Worm (Caenorhabditis elegans) whole organism, L3 larva: ENCODE data around the gene Y56A3A.28.

ENCODE experiments used
- R02D3.7 ChIP-seq: fragments of 150-350 bp; optimal IDR thresholded peaks from 2 replicates; lab custom pipeline; 2014; ENCODE audit warnings: missing biosample characterization, missing genetic modification characterization
- ZK546.5 ChIP-seq: sonication (generic microtip); optimal IDR thresholded peaks from 2 replicates; lab custom pipeline; 2017; ENCODE audit warnings: missing biosample characterization, missing genetic modification characterization
- aly-2 ChIP-seq: fragments of 150-350 bp; optimal IDR thresholded peaks from 2 replicates; lab custom pipeline; 2014; ENCODE audit warnings: missing biosample characterization, missing genetic modification characterization
- ama-1 ChIP-seq: fragments of 150-350 bp; optimal IDR thresholded peaks from 2 replicates; lab custom pipeline; 2018
- ceh-16 ChIP-seq: sonication (generic microtip); optimal IDR thresholded peaks from 2 replicates; lab custom pipeline; 2017; ENCODE audit warnings: missing biosample characterization, missing genetic modification characterization
- ceh-28 ChIP-seq: fragments of 150-350 bp; optimal IDR thresholded peaks from 2 replicates; lab custom pipeline; 2014; ENCODE audit warnings: missing biosample characterization, missing genetic modification reagents, missing genetic modification characterization
- ceh-82 ChIP-seq: fragments of 150-350 bp; optimal IDR thresholded peaks from 2 replicates; lab custom pipeline; 2014; ENCODE audit warnings: missing biosample characterization, missing genetic modification characterization
- ceh-9 ChIP-seq: sonication (generic microtip); optimal IDR thresholded peaks from 2 replicates; lab custom pipeline; 2018; ENCODE audit warnings: missing biosample characterization, missing genetic modification characterization
- daf-12 ChIP-seq: fragments of 150-350 bp; optimal IDR thresholded peaks from 2 replicates; lab custom pipeline; 2014; ENCODE audit warnings: missing biosample characterization, missing genetic modification reagents, missing genetic modification characterization
- egl-27 ChIP-seq: sonication (generic microtip); optimal IDR thresholded peaks from 4 replicates; lab custom pipeline; 2017; ENCODE audit warnings: missing biosample characterization, missing genetic modification reagents, missing genetic modification characterization
- egl-5 ChIP-seq: fragments of 150-350 bp; optimal IDR thresholded peaks from 2 replicates; lab custom pipeline; 2017; ENCODE audit warnings: missing biosample characterization, missing genetic modification reagents, missing genetic modification characterization, inconsistent platforms
- elt-1 ChIP-seq: fragments of 150-350 bp; optimal IDR thresholded peaks from 2 replicates; lab custom pipeline; 2014; ENCODE audit warnings: missing biosample characterization, missing genetic modification characterization
- elt-2 ChIP-seq: sonication (generic microtip); optimal IDR thresholded peaks from 2 replicates; lab custom pipeline; 2016; ENCODE audit warnings: missing genetic modification reagents, mild to moderate bottlenecking, missing genetic modification characterization, missing compliant biosample characterization
- elt-3 ChIP-seq, 3 experiments: fragments of 150-350 bp in 1 of 3; sonication (generic microtip) in 2 of 3; optimal IDR thresholded peaks; 2 replicates in 2 of 3; 4 replicates in 1 of 3; lab custom pipeline; 2014 to 2017; ENCODE audit warnings: missing biosample characterization in 3 of 3, missing genetic modification characterization in 3 of 3
- eor-1 ChIP-seq, 2 experiments: fragments of 150-350 bp; optimal IDR thresholded peaks; 2 replicates each; lab custom pipeline; 2014 to 2018; ENCODE audit warnings: missing biosample characterization in 2 of 2, missing genetic modification characterization in 2 of 2
- fkh-10 ChIP-seq: sonication (generic microtip); optimal IDR thresholded peaks from 2 replicates; lab custom pipeline; 2017; ENCODE audit warnings: missing biosample characterization, missing genetic modification reagents, missing genetic modification characterization
- fkh-2 ChIP-seq: fragments of 150-350 bp; optimal IDR thresholded peaks from 2 replicates; lab custom pipeline; 2014; ENCODE audit warnings: missing biosample characterization, missing genetic modification reagents, missing genetic modification characterization
- fos-1 ChIP-seq: fragments of 150-350 bp; optimal IDR thresholded peaks from 2 replicates; lab custom pipeline; 2014; ENCODE audit warnings: missing biosample characterization, missing genetic modification characterization
- hmg-11 ChIP-seq: sonication (generic microtip); optimal IDR thresholded peaks from 2 replicates; lab custom pipeline; 2016; ENCODE audit warnings: missing genetic modification characterization, missing compliant biosample characterization
- jun-1 ChIP-seq: fragments of 150-350 bp; optimal IDR thresholded peaks from 2 replicates; lab custom pipeline; 2014; ENCODE audit warnings: missing biosample characterization, missing genetic modification reagents, missing genetic modification characterization
- lin-15B ChIP-seq: fragments of 150-350 bp; optimal IDR thresholded peaks from 2 replicates; lab custom pipeline; 2014; ENCODE audit warnings: missing biosample characterization, missing genetic modification characterization
- lin-39 ChIP-seq: fragments of 150-350 bp; optimal IDR thresholded peaks from 2 replicates; lab custom pipeline; 2018; ENCODE audit warnings: missing biosample characterization, missing genetic modification reagents, missing genetic modification characterization
- lsy-12 ChIP-seq: sonication (generic microtip); optimal IDR thresholded peaks from 2 replicates; lab custom pipeline; 2016; ENCODE audit warnings: mild to moderate bottlenecking, missing genetic modification characterization, missing compliant biosample characterization
- mdl-1 ChIP-seq: fragments of 150-350 bp; optimal IDR thresholded peaks from 2 replicates; lab custom pipeline; 2014; ENCODE audit warnings: missing biosample characterization, missing genetic modification characterization
- mml-1 ChIP-seq: fragments of 150-350 bp; sonication (generic microtip); optimal IDR thresholded peaks from 3 replicates; lab custom pipeline; 2014; ENCODE audit warnings: missing biosample characterization, missing genetic modification characterization
- nfya-1 ChIP-seq: sonication (generic microtip); optimal IDR thresholded peaks from 2 replicates; lab custom pipeline; 2017; ENCODE audit warnings: missing genetic modification characterization, mild to moderate bottlenecking, missing compliant biosample characterization, antibody characterized with exemption, moderate library complexity; ENCODE audit not compliant: insufficient read depth
- nhr-11 ChIP-seq: fragments of 150-350 bp; optimal IDR thresholded peaks from 2 replicates; lab custom pipeline; 2014; ENCODE audit warnings: missing biosample characterization, missing genetic modification characterization
- nhr-12 ChIP-seq: fragments of 150-350 bp; optimal IDR thresholded peaks from 2 replicates; lab custom pipeline; 2014; ENCODE audit warnings: missing biosample characterization, missing genetic modification characterization
- nhr-23 ChIP-seq: fragments of 150-350 bp; optimal IDR thresholded peaks from 2 replicates; lab custom pipeline; 2014; ENCODE audit warnings: missing biosample characterization, missing genetic modification reagents, missing genetic modification characterization
- nhr-237 ChIP-seq: fragments of 150-350 bp; optimal IDR thresholded peaks from 2 replicates; lab custom pipeline; 2014; ENCODE audit warnings: missing biosample characterization, missing genetic modification characterization
- nhr-25 ChIP-seq: sonication (generic microtip); optimal IDR thresholded peaks from 2 replicates; lab custom pipeline; 2017; ENCODE audit warnings: missing biosample characterization, missing genetic modification characterization
- nhr-28 ChIP-seq: fragments of 150-350 bp; optimal IDR thresholded peaks from 2 replicates; lab custom pipeline; 2014; ENCODE audit warnings: missing biosample characterization, missing genetic modification characterization
- nhr-43 ChIP-seq: sonication (generic microtip); optimal IDR thresholded peaks from 2 replicates; lab custom pipeline; 2016; ENCODE audit warnings: mild to moderate bottlenecking, missing genetic modification characterization, missing compliant biosample characterization; ENCODE audit not compliant: poor library complexity, severe bottlenecking
- nhr-67 ChIP-seq: fragments of 150-350 bp; optimal IDR thresholded peaks from 2 replicates; lab custom pipeline; 2014; ENCODE audit warnings: missing biosample characterization, missing genetic modification characterization
- nhr-76 ChIP-seq: fragments of 150-350 bp; sonication (generic microtip); optimal IDR thresholded peaks from 5 replicates; lab custom pipeline; 2014; ENCODE audit warnings: missing biosample characterization, missing genetic modification characterization
- nhr-77 ChIP-seq: fragments of 150-350 bp; optimal IDR thresholded peaks from 2 replicates; lab custom pipeline; 2014; ENCODE audit warnings: missing biosample characterization, missing genetic modification characterization
- pha-4 ChIP-seq: fragments of 150-350 bp; optimal IDR thresholded peaks from 2 replicates; lab custom pipeline; 2014; ENCODE audit warnings: missing biosample characterization, missing genetic modification reagents, missing genetic modification characterization
- pqm-1 ChIP-seq: fragments of 150-350 bp; optimal IDR thresholded peaks from 2 replicates; lab custom pipeline; 2017; ENCODE audit warnings: missing biosample characterization, missing genetic modification characterization, inconsistent platforms
- sea-2 ChIP-seq: fragments of 150-350 bp; sonication (generic microtip); optimal IDR thresholded peaks from 4 replicates; lab custom pipeline; 2014; ENCODE audit warnings: missing biosample characterization, missing genetic modification reagents, missing genetic modification characterization
- skn-1 ChIP-seq: fragments of 150-350 bp; optimal IDR thresholded peaks from 2 replicates; lab custom pipeline; 2014; ENCODE audit warnings: missing biosample characterization, missing genetic modification characterization
- snpc-4 ChIP-seq: fragments of 150-350 bp; optimal IDR thresholded peaks from 2 replicates; lab custom pipeline; 2014; ENCODE audit warnings: missing biosample characterization, missing genetic modification characterization
- tbx-2 ChIP-seq: sonication (generic microtip); optimal IDR thresholded peaks from 2 replicates; lab custom pipeline; 2016; ENCODE audit warnings: mild to moderate bottlenecking, missing genetic modification characterization, missing compliant biosample characterization
- unc-39 ChIP-seq: sonication (generic microtip); optimal IDR thresholded peaks from 4 replicates; lab custom pipeline; 2017; ENCODE audit warnings: missing biosample characterization, missing genetic modification characterization
- unc-62 ChIP-seq: fragments of 150-350 bp; sonication (generic microtip); optimal IDR thresholded peaks from 4 replicates; lab custom pipeline; 2014; ENCODE audit warnings: missing biosample characterization, missing genetic modification reagents, missing genetic modification characterization
- zag-1 ChIP-seq: fragments of 150-350 bp; optimal IDR thresholded peaks from 2 replicates; lab custom pipeline; 2014; ENCODE audit warnings: missing biosample characterization, missing genetic modification characterization
- ztf-11 ChIP-seq: fragments of 150-350 bp; optimal IDR thresholded peaks from 2 replicates; lab custom pipeline; 2014; ENCODE audit warnings: missing biosample characterization, missing genetic modification characterization
- ztf-4 ChIP-seq: fragments of 150-350 bp; optimal IDR thresholded peaks from 2 replicates; lab custom pipeline; 2014; ENCODE audit warnings: missing biosample characterization, missing genetic modification characterization

Gene Y56A3A.28

ce11 chrIII:11921658-11922098 lies 49.5 kb downstream of the Y56A3A.28 start, which contains the start of gene Y56A3A.22:
Gene Y56A3A.22, plus strand, starts transcription at chrIII:11921692.
- TF ChIP-seq snpc-4 (tag; lab: Kevin White, UChicago) (no peak), fkh-2 (tag; lab: Kevin White, UChicago) (no peak), ama-1 (lab: Kevin White, UChicago) (peak; percentile 92), nhr-28 (no peak), ztf-11 (no peak), egl-27 (no peak), tbx-2 (tag; lab: Kevin White, UChicago) (no peak), daf-12 (tag; lab: Kevin White, UChicago) (no peak), ceh-82 (no peak), zag-1 (tag; lab: Kevin White, UChicago) (no peak), lsy-12 (tag; lab: Kevin White, UChicago) (peak; percentile 57), elt-3 (tag; optimal IDR thresholded peaks at IDR 0.05; lab: Kevin White, UChicago) (peak in 1 of 3 experiments; percentile 25), elt-2 (tag; lab: Kevin White, UChicago) (peak; percentile 21), nhr-77 (no peak), nhr-76 (no peak), elt-1 (no peak), ztf-4 (no peak), aly-2 (tag; lab: Kevin White, UChicago) (no peak), hmg-11 (tag; lab: Kevin White, UChicago) (no peak), skn-1 (tag; lab: Kevin White, UChicago) (no peak), fos-1 (tag; lab: Kevin White, UChicago) (no peak), pqm-1 (tag; lab: Kevin White, UChicago) (no peak), sea-2 (no peak), nhr-43 (tag; lab: Kevin White, UChicago) (peak; percentile 33), nfya-1 (tag; lab: Kevin White, UChicago) (peak; percentile 36), eor-1 (tag; optimal IDR thresholded peaks at IDR 0.05; lab: Kevin White, UChicago) (no peak), nhr-11 (tag; lab: Kevin White, UChicago) (no peak), ceh-9 (no peak), fkh-10 (GFP tag; lab: Kevin White, UChicago) (no peak)

- TF ChIP-seq ceh-28 (tag; lab: Kevin White, UChicago) (peak; percentile 66), nhr-67 (tag; lab: Kevin White, UChicago) (no peak), nhr-25 (tag; lab: Kevin White, UChicago) (peak; percentile 66), nhr-76 (no peak), zag-1 (tag; lab: Kevin White, UChicago) (no peak), egl-5 (tag; lab: Kevin White, UChicago) (no peak), hmg-11 (tag; lab: Kevin White, UChicago) (peak; percentile 22), snpc-4 (tag; lab: Kevin White, UChicago) (peak; percentile 54), eor-1 (tag; optimal IDR thresholded peaks at IDR 0.05; lab: Kevin White, UChicago) (no peak), nhr-77 (no peak), lin-39 (tag; lab: Kevin White, UChicago) (peak; percentile 35), nhr-43 (tag; lab: Kevin White, UChicago) (no peak), lsy-12 (tag; lab: Kevin White, UChicago) (no peak), nfya-1 (tag; lab: Kevin White, UChicago) (peak; percentile 89), elt-1 (no peak), fkh-2 (tag; lab: Kevin White, UChicago) (no peak), nhr-12 (tag; lab: Kevin White, UChicago) (no peak), pha-4 (tag; lab: Kevin White, UChicago) (peak; percentile 76), unc-39 (no peak), ceh-16 (tag; lab: Kevin White, UChicago) (no peak), egl-27 (no peak), elt-2 (tag; lab: Kevin White, UChicago) (peak; percentile 26), R02D3.7 (tag; lab: Kevin White, UChicago) (peak; percentile 1), skn-1 (tag; lab: Kevin White, UChicago) (no peak), ama-1 (lab: Kevin White, UChicago) (no peak), elt-3 (tag; optimal IDR thresholded peaks at IDR 0.05; lab: Kevin White, UChicago) (no peak), nhr-11 (tag; lab: Kevin White, UChicago) (no peak), ztf-4 (no peak), ceh-82 (no peak), nhr-23 (peak; percentile 61), aly-2 (tag; lab: Kevin White, UChicago) (no peak), ceh-9 (no peak), mml-1 (tag; lab: Kevin White, UChicago) (no peak), ZK546.5 (tag; lab: Kevin White, UChicago) (no peak), sea-2 (no peak), fkh-10 (GFP tag; lab: Kevin White, UChicago) (no peak), lin-15B (peak; percentile 76), fos-1 (tag; lab: Kevin White, UChicago) (no peak), tbx-2 (tag; lab: Kevin White, UChicago) (no peak), pqm-1 (tag; lab: Kevin White, UChicago) (peak; percentile 14), jun-1 (tag; lab: Kevin White, UChicago) (no peak), daf-12 (tag; lab: Kevin White, UChicago) (no peak), nhr-28 (no peak), mdl-1 (no peak), ztf-11 (no peak), unc-62 (GFP tag; lab: Kevin White, UChicago) (no peak), nhr-237 (no peak)
These were observed 50.9 kb downstream of the Y56A3A.28 start, which contains the start of the genes ccf-1 and trap-4 for ce11 chrIII:11920187-11920785. Gene ccf-1, minus strand, starts transcription at chrIII:11920237. Gene trap-4, plus strand, starts transcription at chrIII:11920735.
